Fruit fly (Drosophila melanogaster): ENCODE results near the gene Use1.

DNA sequence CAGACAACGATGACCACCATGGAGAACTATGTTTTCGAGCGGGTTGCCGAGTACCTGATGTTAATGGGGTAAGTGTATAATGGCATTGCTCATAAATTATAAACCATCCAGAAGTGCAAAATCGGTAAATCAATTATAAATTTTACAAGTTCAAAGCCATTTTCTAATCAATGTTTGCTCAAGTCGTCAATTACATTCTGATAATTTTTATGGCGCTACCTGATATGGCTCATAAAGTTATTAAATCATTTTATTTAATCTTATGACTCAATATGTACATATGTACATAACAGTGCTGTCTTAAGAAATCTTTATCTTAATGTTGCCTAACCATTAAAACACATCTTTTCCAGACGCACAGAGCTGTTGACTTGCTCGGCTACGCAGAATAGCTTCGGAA is 2.6 kb upstream of the Use1 start:
- TF ChIP-seq cic (GFP tag; optimal IDR thresholded peaks at IDR 0.05) (no peak), Crg-1 (GFP tag; optimal IDR thresholded peaks at IDR 0.05) (no peak), pad (GFP tag; optimal IDR thresholded peaks at IDR 0.05) (no peak), kay (GFP tag; ENCODE audit: borderline replicate concordance) (no peak), Hr96 (GFP tag; optimal IDR thresholded peaks at IDR 0.05) (no peak), cnc (optimal IDR thresholded peaks at IDR 0.05) (no peak), CG33017 (tag; optimal IDR thresholded peaks at IDR 0.05) (no peak), toe (GFP tag; optimal IDR thresholded peaks at IDR 0.05) (no peak), Clk (GFP tag; optimal IDR thresholded peaks at IDR 0.05) (no peak)
